Worm (Caenorhabditis elegans): Measurements from ENCODE around the gene sri-74.
"Not testable (repeated sequence)": the region's sequence is repeated elsewhere in the genome, so short reads cannot be mapped to it uniquely, and the experiment has no call there.

sri-74 gene

DNA sequence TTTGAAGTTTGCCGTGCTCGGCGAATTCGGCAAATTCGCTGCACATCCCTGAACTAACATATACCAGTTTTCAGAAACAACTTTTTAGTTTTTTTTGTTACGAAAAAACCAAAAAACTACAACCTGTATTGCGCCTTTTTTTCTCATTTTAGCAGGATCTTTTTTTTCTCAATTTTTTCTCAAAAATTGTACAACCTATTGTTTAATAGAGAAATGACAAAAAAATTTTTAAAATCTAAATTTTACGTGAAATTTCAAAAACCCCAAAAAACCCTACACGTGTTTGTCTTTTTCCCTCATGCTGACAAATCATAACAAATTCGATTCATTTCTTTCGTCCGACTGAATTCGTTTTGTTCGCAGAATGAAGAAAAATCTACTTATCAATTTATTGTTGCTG, 37.0 kb downstream of the sri-74 start, which contains the start of gene K02F6.3:
TSS of gene K02F6.3 (plus strand) at position 301 of the 400 bp plus-strand sequence.
- TF ChIP-seq tra-4 (tag; optimal IDR thresholded peaks at IDR 0.05) (no peak), B0310.2 (tag; optimal IDR thresholded peaks at IDR 0.05) (no peak), hnd-1 (tag; optimal IDR thresholded peaks at IDR 0.05) (no peak), tbx-11 (GFP tag; IDR thresholded peaks at IDR 0.05) (no peak)

DNA sequence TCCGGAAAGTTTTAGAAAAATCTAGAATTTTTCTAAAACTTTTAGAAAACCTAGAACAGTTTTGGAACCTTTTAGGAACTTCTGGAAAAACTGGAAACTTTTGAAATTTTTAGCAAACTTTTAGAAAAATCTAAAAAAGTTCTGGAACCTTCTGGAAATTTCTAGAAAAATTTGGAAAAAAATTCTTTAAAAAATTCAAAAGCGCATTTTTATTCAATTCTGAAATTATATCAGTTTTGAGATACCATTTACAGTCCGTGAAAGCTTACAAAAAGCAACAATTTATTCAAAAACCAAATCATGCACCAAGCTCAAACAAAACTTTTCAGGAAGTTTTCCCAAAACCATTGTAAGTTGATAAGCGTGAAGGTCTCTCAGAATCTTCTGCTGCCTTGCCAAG, 44.8 kb downstream of the sri-74 start, which contains the start of gene K02F6.4:
TSS of gene K02F6.4 (plus strand) at position 301 of the 400 bp plus-strand sequence.
- TF ChIP-seq ets-7 (tag; optimal IDR thresholded peaks at IDR 0.05) (no peak), hnd-1 (tag; optimal IDR thresholded peaks at IDR 0.05) (no peak)

DNA sequence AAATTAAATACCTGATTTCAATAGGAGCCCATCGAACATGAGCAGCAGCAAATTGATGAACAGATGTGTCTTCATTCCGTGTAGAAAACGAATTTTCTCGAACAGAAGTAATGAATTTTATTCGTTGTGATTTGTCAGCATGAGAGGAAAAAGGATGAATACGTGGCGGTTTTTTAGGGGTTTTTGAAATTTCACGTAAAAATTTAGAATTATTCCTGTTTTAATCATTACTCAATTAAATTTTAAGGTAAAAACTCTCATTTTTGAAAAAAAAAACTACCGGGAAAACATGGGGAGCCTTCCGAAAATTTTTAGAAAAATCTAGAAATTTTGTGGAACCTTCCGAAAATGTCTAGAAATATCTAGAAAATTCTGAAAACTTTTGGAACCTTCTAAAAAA, 45.2 kb downstream of the sri-74 start, which contains the start of gene K02F6.7:
TSS of gene K02F6.7 (minus strand) at position 101 of the 400 bp plus-strand sequence.
- TF ChIP-seq ets-7 (tag; optimal IDR thresholded peaks at IDR 0.05): no peak
- no peak for TF ChIP-seq ceh-36 (tag; optimal IDR thresholded peaks at IDR 0.05)
- no peak for TF ChIP-seq flt-1 (GFP tag; IDR thresholded peaks at IDR 0.05)
- no peak for TF ChIP-seq pes-1 (GFP tag; IDR thresholded peaks at IDR 0.05)
- no peak for TF ChIP-seq scrt-1 (GFP tag; IDR thresholded peaks at IDR 0.05)
- TF ChIP-seq hmg-4 (GFP tag; optimal IDR thresholded peaks at IDR 0.05): no peak
- TF ChIP-seq hmbx-1 (tag; optimal IDR thresholded peaks at IDR 0.05): no peak
- no peak for TF ChIP-seq aly-1 (tag; optimal IDR thresholded peaks at IDR 0.05)
- TF ChIP-seq hnd-1 (tag; optimal IDR thresholded peaks at IDR 0.05): no peak
- no peak for TF ChIP-seq F13C5.2 (tag; optimal IDR thresholded peaks at IDR 0.05)
- TF ChIP-seq tra-4 (tag; optimal IDR thresholded peaks at IDR 0.05): no peak
- no peak for TF ChIP-seq sea-1 (GFP tag; conservative IDR thresholded peaks at IDR 0.05)
- no peak for TF ChIP-seq B0310.2 (tag; optimal IDR thresholded peaks at IDR 0.05)
- no peak for TF ChIP-seq ceh-13 (GFP tag; optimal IDR thresholded peaks at IDR 0.05)
- no peak for TF ChIP-seq ama-1 (optimal IDR thresholded peaks at IDR 0.05)

DNA sequence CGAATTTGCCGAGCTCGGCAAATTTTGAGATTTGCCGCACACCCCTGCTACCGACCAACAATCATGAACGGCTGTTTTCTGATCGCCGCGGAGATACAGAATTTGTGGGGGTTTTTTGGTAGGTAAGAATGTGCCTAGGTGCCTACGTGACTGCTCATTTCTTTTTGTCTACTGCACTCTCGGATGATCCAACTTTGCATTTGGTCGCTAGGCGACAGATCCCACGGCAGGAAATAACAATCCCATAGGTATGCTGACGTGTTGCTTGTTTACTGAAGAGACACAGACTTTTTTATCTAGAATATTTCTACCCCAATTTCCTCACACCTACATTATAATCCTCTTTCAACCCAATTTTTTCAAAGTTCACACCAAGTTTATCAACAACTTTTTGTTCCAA, 48.0 kb downstream of the sri-74 start, which contains the start of gene K02F6.8:
TSS of gene K02F6.8 (minus strand) at position 101 of the 400 bp plus-strand sequence.
- not testable (repeated sequence) for TF ChIP-seq ceh-36 (tag; optimal IDR thresholded peaks at IDR 0.05); F13C5.2 (tag; optimal IDR thresholded peaks at IDR 0.05); hmg-4 (GFP tag; optimal IDR thresholded peaks at IDR 0.05)

DNA sequence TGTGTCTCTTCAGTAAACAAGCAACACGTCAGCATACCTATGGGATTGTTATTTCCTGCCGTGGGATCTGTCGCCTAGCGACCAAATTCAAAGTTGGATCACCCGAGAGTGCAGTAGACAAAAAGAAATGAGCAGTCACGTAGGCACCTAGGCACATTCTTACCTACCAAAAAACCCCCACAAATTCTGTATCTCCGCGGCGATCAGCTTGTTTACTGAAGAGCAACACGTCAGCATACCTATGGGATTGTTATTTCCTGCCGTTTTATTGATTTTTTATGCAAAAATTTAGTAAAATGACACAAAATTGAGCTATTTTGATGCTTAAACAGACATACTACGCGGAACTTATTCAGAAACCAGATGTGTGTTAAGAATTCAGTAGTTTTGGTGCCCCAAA, 48.5 kb downstream of the sri-74 start, which contains the start of gene K02F6.5:
TSS of gene K02F6.5 (plus strand) at position 301 of the 400 bp plus-strand sequence.
- not testable (repeated sequence) for TF ChIP-seq hmg-4 (GFP tag; optimal IDR thresholded peaks at IDR 0.05); tbx-37 (GFP tag; conservative IDR thresholded peaks at IDR 0.05); sea-1 (GFP tag; conservative IDR thresholded peaks at IDR 0.05)
